Worm (Caenorhabditis elegans): Measurements from ENCODE around the gene Y52E8A.2.

ce11 chrII:4316011-4316410 lies 4.6 kb upstream of the Y52E8A.2 start, which contains the start of gene srw-40:
- TF ChIP-seq D2030.7 (GFP tag; IDR thresholded peaks at IDR 0.05), result no peak
- no peak for TF ChIP-seq egl-44 (GFP tag; IDR thresholded peaks at IDR 0.05)
- TF ChIP-seq lin-35 (GFP tag; optimal IDR thresholded peaks at IDR 0.05), result no peak
- TF ChIP-seq athp-1 (tag; optimal IDR thresholded peaks at IDR 0.05), result no peak
- no peak for TF ChIP-seq ceh-27 (GFP tag; optimal IDR thresholded peaks at IDR 0.05)
- no peak for TF ChIP-seq gei-17 (GFP tag; optimal IDR thresholded peaks at IDR 0.05)
- no peak for TF ChIP-seq nfya-1 (tag; optimal IDR thresholded peaks at IDR 0.05; ENCODE audit: borderline replicate concordance, insufficient read depth)

Data from whole organism, young adult.